Worm (Caenorhabditis elegans) whole organism, midembryonic: Measurements from ENCODE around the gene Y43F8C.23.

Source experiments
- T22C8.4 ChIP-seq: fragments of 200-800 bp; sonication (Bioruptor generic); IDR thresholded peaks from 2 replicates; pipeline ENCODE4 v1.3.6; 2022; ENCODE audit warnings: missing genetic modification characterization, missing compliant biosample characterization
- ztf-23 ChIP-seq: fragments of 200-800 bp; sonication (Bioruptor generic); IDR thresholded peaks from 2 replicates; pipeline ENCODE4 v1.3.6; 2022; ENCODE audit warnings: missing genetic modification reagents, missing genetic modification characterization, missing compliant biosample characterization

DNA sequence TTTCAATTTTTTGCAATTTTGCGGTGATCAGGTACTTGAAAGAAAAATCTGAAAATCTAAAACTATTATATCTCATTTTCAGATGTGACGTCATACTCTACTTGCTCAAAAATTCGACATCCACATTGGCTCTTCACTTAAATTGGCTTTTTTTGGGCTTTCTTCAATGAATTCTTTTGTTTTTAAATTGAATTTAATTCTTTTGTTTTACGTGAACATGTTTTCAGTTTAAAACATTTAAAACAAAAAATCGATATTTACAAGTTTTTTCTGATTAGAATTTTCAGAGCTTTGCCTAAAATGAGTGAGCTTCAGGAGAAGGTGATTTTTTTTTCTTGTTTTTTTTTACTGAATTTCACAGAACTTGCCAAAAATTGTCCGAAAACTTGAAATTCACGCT, 30.1 kb upstream of the Y43F8C.23 start, which contains the start of gene W04E12.3:
- TF ChIP-seq ztf-23 (no peak), T22C8.4 (no peak)
